Fruit fly (Drosophila melanogaster) whole organism, embryonic: ENCODE results near the gene CG34303.

ENCODE experiments used
- Aef1 ChIP-seq: fragments of 200-800 bp; sonication (Bioruptor generic); IDR thresholded peaks from 3 replicates; pipeline ENCODE4 v1.3.6; 2022; ENCODE audit warnings: missing biosample characterization, missing genetic modification characterization
- Awh ChIP-seq: fragments of 200-800 bp; sonication (Bioruptor generic); IDR thresholded peaks from 2 replicates; pipeline ENCODE4, ENCODE4 v1.3.6; 2022; ENCODE audit warnings: missing biosample characterization, missing genetic modification characterization
- BEAF-32 ChIP-seq: fragments of 200-800 bp; sonication (Bioruptor generic); optimal IDR thresholded peaks from 3 replicates; lab custom pipeline; 2017; ENCODE audit warnings: missing biosample characterization, missing genetic modification characterization, mild to moderate bottlenecking, moderate library complexity, missing genetic modification reagents
- CG10543 ChIP-seq: fragments of 200-800 bp; sonication (Bioruptor generic); optimal IDR thresholded peaks from 3 replicates; lab custom pipeline; 2017; ENCODE audit warnings: missing biosample characterization, mild to moderate bottlenecking, missing genetic modification characterization, moderate library complexity
- CG14860 ChIP-seq: fragments of 200-800 bp; sonication (Bioruptor generic); IDR thresholded peaks from 3 replicates; pipeline ENCODE4 v1.3.6; 2022; ENCODE audit warnings: missing biosample characterization, missing genetic modification characterization; ENCODE audit not compliant: partially characterized antibody
- CG15073 ChIP-seq: fragments of 200-800 bp; sonication (Bioruptor generic); optimal IDR thresholded peaks from 2 replicates; lab custom pipeline; 2016; ENCODE audit warnings: missing biosample characterization, missing genetic modification characterization
- CG15601 ChIP-seq: fragments of 200-800 bp; sonication (Bioruptor generic); optimal IDR thresholded peaks from 3 replicates; lab custom pipeline; 2019; ENCODE audit warnings: missing biosample characterization, mild to moderate bottlenecking, missing genetic modification characterization, moderate library complexity
- CG15696 ChIP-seq: fragments of 200-800 bp; sonication (Bioruptor generic); optimal IDR thresholded peaks from 2 replicates; lab custom pipeline; 2019; ENCODE audit warnings: missing biosample characterization, mild to moderate bottlenecking, missing genetic modification characterization, moderate library complexity
- CG17568 ChIP-seq: fragments of 200-800 bp; sonication (Bioruptor generic); optimal IDR thresholded peaks from 2 replicates; lab custom pipeline; 2018; ENCODE audit warnings: missing biosample characterization, mild to moderate bottlenecking, missing genetic modification characterization, moderate library complexity
- CG2202 ChIP-seq: fragments of 200-800 bp; sonication (Bioruptor generic); optimal IDR thresholded peaks from 2 replicates; lab custom pipeline; 2018; ENCODE audit warnings: missing biosample characterization, mild to moderate bottlenecking, missing genetic modification characterization
- CG2889 ChIP-seq: fragments of 200-800 bp; sonication (Bioruptor generic); IDR thresholded peaks from 3 replicates; pipeline ENCODE4 v1.3.6; 2022; ENCODE audit warnings: missing biosample characterization, missing genetic modification characterization
- CG33213 ChIP-seq: fragments of 200-800 bp; sonication (Bioruptor generic); optimal IDR thresholded peaks from 3 replicates; lab custom pipeline; 2016; ENCODE audit warnings: missing biosample characterization, missing genetic modification characterization
- CG3407 ChIP-seq: fragments of 200-800 bp; sonication (Bioruptor generic); optimal IDR thresholded peaks from 2 replicates; lab custom pipeline; 2018; ENCODE audit warnings: missing biosample characterization, mild to moderate bottlenecking, missing genetic modification characterization
- CG5180 ChIP-seq: fragments of 200-800 bp; sonication (Bioruptor generic); optimal IDR thresholded peaks from 3 replicates; lab custom pipeline; 2017; ENCODE audit warnings: missing biosample characterization, missing genetic modification characterization, mild to moderate bottlenecking, moderate library complexity, missing genetic modification reagents
- CG7556 ChIP-seq: fragments of 200-800 bp; sonication (Bioruptor generic); optimal IDR thresholded peaks from 2 replicates; lab custom pipeline; 2017; ENCODE audit warnings: missing biosample characterization, mild to moderate bottlenecking, missing genetic modification characterization
- CG9437 ChIP-seq: fragments of 200-800 bp; sonication (Bioruptor generic); optimal IDR thresholded peaks from 2 replicates; lab custom pipeline; 2018; ENCODE audit warnings: missing biosample characterization, mild to moderate bottlenecking, missing genetic modification characterization
- Chrac-16 ChIP-seq: fragments of 200-800 bp; sonication (Bioruptor generic); optimal IDR thresholded peaks from 3 replicates; lab custom pipeline; 2016; ENCODE audit warnings: missing biosample characterization, missing genetic modification characterization
- GATAe ChIP-seq: fragments of 200-800 bp; sonication (Bioruptor generic); conservative IDR thresholded peaks from 2 replicates; pipeline ENCODE4 v1.3.6; 2022; ENCODE audit warnings: missing biosample characterization, missing genetic modification characterization
- Gug ChIP-seq: fragments of 200-800 bp; sonication (Bioruptor generic); IDR thresholded peaks from 4 replicates; pipeline ENCODE4 v1.3.6; 2022; ENCODE audit warnings: missing biosample characterization, missing genetic modification characterization
- H15 ChIP-seq: fragments of 200-800 bp; sonication (Bioruptor generic); IDR thresholded peaks from 3 replicates; pipeline ENCODE4 v1.3.6; 2022; ENCODE audit warnings: missing biosample characterization, missing genetic modification characterization
- H2.0 ChIP-seq: fragments of 200-800 bp; sonication (Bioruptor generic); IDR thresholded peaks from 2 replicates; pipeline ENCODE4 v1.3.6; 2022; ENCODE audit warnings: missing biosample characterization, missing genetic modification characterization
- Hr51 ChIP-seq, 2 experiments: fragments of 200-800 bp; sonication (Bioruptor generic); optimal IDR thresholded peaks; 2 replicates in 1 of 2; 3 replicates in 1 of 2; lab custom pipeline; 2016 to 2018; ENCODE audit warnings: missing biosample characterization in 2 of 2, missing genetic modification characterization in 2 of 2, mild to moderate bottlenecking in 1 of 2, moderate library complexity in 1 of 2
- Lpt ChIP-seq: fragments of >200 bp; optimal IDR thresholded peaks from 2 replicates; lab custom pipeline; 2018; ENCODE audit warnings: missing biosample characterization, missing genetic modification characterization
- Mad ChIP-seq: fragments of 200-800 bp; sonication (Bioruptor generic); optimal IDR thresholded peaks from 2 replicates; lab custom pipeline; 2016; ENCODE audit warnings: missing biosample characterization, missing genetic modification characterization
- Max ChIP-seq: fragments of 200-800 bp; sonication (Bioruptor generic); optimal IDR thresholded peaks from 2 replicates; lab custom pipeline; 2016; ENCODE audit warnings: missing biosample characterization, mild to moderate bottlenecking, missing genetic modification characterization
- NK7.1 ChIP-seq: fragments of 200-800 bp; sonication (Bioruptor generic); optimal IDR thresholded peaks from 3 replicates; lab custom pipeline; 2016; ENCODE audit warnings: missing biosample characterization, missing genetic modification characterization
- Oaz ChIP-seq: fragments of 200-800 bp; sonication (Bioruptor generic); IDR thresholded peaks from 2 replicates; pipeline ENCODE4 v1.3.6; 2022; ENCODE audit warnings: missing biosample characterization, missing genetic modification characterization
- PHDP ChIP-seq: fragments of 200-800 bp; sonication (Bioruptor generic); optimal IDR thresholded peaks from 3 replicates; lab custom pipeline; 2018; ENCODE audit warnings: missing biosample characterization, mild to moderate bottlenecking, missing genetic modification characterization, moderate library complexity
- Sin3A ChIP-seq: fragments of >200 bp; optimal IDR thresholded peaks from 2 replicates; lab custom pipeline; 2018
- cato ChIP-seq: fragments of 200-800 bp; sonication (Bioruptor generic); optimal IDR thresholded peaks from 2 replicates; lab custom pipeline; 2016; ENCODE audit warnings: missing biosample characterization, missing genetic modification characterization, borderline replicate concordance
- caup ChIP-seq: fragments of 200-800 bp; sonication (Bioruptor generic); optimal IDR thresholded peaks from 3 replicates; lab custom pipeline; 2017; ENCODE audit warnings: missing biosample characterization, mild to moderate bottlenecking, missing genetic modification characterization, moderate library complexity; ENCODE audit not compliant: severe bottlenecking
- chinmo ChIP-seq: fragments of 200-800 bp; sonication (Bioruptor generic); IDR thresholded peaks from 4 replicates; pipeline ENCODE4 v1.3.6; 2022; ENCODE audit warnings: missing biosample characterization, missing genetic modification characterization; ENCODE audit not compliant: partially characterized antibody
- chm ChIP-seq: fragments of 200-800 bp; sonication (Bioruptor generic); IDR thresholded peaks from 2 replicates; pipeline ENCODE4 v1.3.6; 2022; ENCODE audit warnings: missing biosample characterization, missing genetic modification characterization
- corto ChIP-seq: fragments of 200-800 bp; sonication (Bioruptor generic); optimal IDR thresholded peaks from 2 replicates; lab custom pipeline; 2016; ENCODE audit warnings: missing biosample characterization, mild to moderate bottlenecking, missing genetic modification characterization, moderate library complexity
- fd102C ChIP-seq: fragments of 200-800 bp; sonication (Bioruptor generic); optimal IDR thresholded peaks from 2 replicates; lab custom pipeline; 2018; ENCODE audit warnings: missing biosample characterization, mild to moderate bottlenecking, missing genetic modification characterization, moderate library complexity
- fu2 ChIP-seq: fragments of 200-800 bp; sonication (Bioruptor generic); optimal IDR thresholded peaks from 2 replicates; lab custom pipeline; 2016; ENCODE audit warnings: missing biosample characterization, missing genetic modification characterization
- gcm ChIP-seq: fragments of 200-800 bp; sonication (Bioruptor generic); optimal IDR thresholded peaks from 2 replicates; lab custom pipeline; 2019; ENCODE audit warnings: missing biosample characterization, mild to moderate bottlenecking, missing genetic modification characterization, moderate library complexity
- grau ChIP-seq: fragments of 200-800 bp; optimal IDR thresholded peaks from 3 replicates; lab custom pipeline; 2019; ENCODE audit warnings: missing biosample characterization, mild to moderate bottlenecking, missing genetic modification characterization, moderate library complexity
- hth ChIP-seq: fragments of >200 bp; optimal IDR thresholded peaks from 2 replicates; lab custom pipeline; 2017; ENCODE audit warnings: inconsistent platforms
- insv ChIP-seq, 2 experiments: fragments of 200-800 bp; sonication (Bioruptor generic); optimal IDR thresholded peaks; 3 replicates each; lab custom pipeline; 2016 to 2018; ENCODE audit warnings: missing biosample characterization in 2 of 2, missing genetic modification characterization in 2 of 2
- jing ChIP-seq: fragments of 200-800 bp; sonication (Bioruptor generic); optimal IDR thresholded peaks from 2 replicates; lab custom pipeline; 2018; ENCODE audit warnings: missing biosample characterization, mild to moderate bottlenecking, missing genetic modification characterization
- kah ChIP-seq: fragments of 200-800 bp; sonication (Bioruptor generic); optimal IDR thresholded peaks from 2 replicates; lab custom pipeline; 2018; ENCODE audit warnings: missing biosample characterization, mild to moderate bottlenecking, missing genetic modification characterization
- klu ChIP-seq: fragments of 200-800 bp; sonication (Bioruptor generic); IDR thresholded peaks from 2 replicates; pipeline ENCODE4 v1.3.6; 2022; ENCODE audit warnings: missing biosample characterization, missing genetic modification characterization
- kni ChIP-seq: fragments of 200-800 bp; sonication (Bioruptor generic); optimal IDR thresholded peaks from 3 replicates; lab custom pipeline; 2017; ENCODE audit warnings: mild to moderate bottlenecking, missing biosample characterization, missing genetic modification reagents, missing genetic modification characterization
- onecut ChIP-seq: fragments of 200-800 bp; sonication (Bioruptor generic); IDR thresholded peaks from 2 replicates; pipeline ENCODE4 v1.3.6; 2022; ENCODE audit warnings: missing biosample characterization, missing genetic modification characterization
- otp ChIP-seq: fragments of 200-800 bp; sonication (Bioruptor generic); IDR thresholded peaks from 3 replicates; pipeline ENCODE4, ENCODE4 v1.3.6; 2022; ENCODE audit warnings: missing biosample characterization, missing genetic modification characterization
- shn ChIP-seq: fragments of 200-800 bp; sonication (Bioruptor generic); optimal IDR thresholded peaks from 3 replicates; lab custom pipeline; 2016; ENCODE audit warnings: missing biosample characterization, missing genetic modification characterization
- sim ChIP-seq: fragments of 200-800 bp; sonication (Bioruptor generic); IDR thresholded peaks from 2 replicates; pipeline ENCODE4 v1.3.6; 2022; ENCODE audit warnings: missing biosample characterization, missing genetic modification characterization
- sob ChIP-seq: fragments of 200-800 bp; sonication (Bioruptor generic); IDR thresholded peaks from 2 replicates; pipeline ENCODE4 v1.3.6; 2022; ENCODE audit warnings: missing biosample characterization, missing genetic modification characterization
- tin ChIP-seq: fragments of 200-800 bp; sonication (Bioruptor generic); optimal IDR thresholded peaks from 3 replicates; lab custom pipeline; 2016; ENCODE audit warnings: missing biosample characterization, missing genetic modification characterization
- trh ChIP-seq: fragments of 200-800 bp; sonication (Bioruptor generic); optimal IDR thresholded peaks from 2 replicates; lab custom pipeline; 2016; ENCODE audit warnings: missing biosample characterization, missing genetic modification characterization
- yki ChIP-seq: fragments of >200 bp; optimal IDR thresholded peaks from 3 replicates; lab custom pipeline; 2018

The CG34303 gene

dm6 chr3R:10161163-10161562 lies 9.5 kb upstream of the CG34303 start, which contains the start of gene CG6254 (continued):
- TF ChIP-seq CG15696: peak; percentile 23
- TF ChIP-seq CG33213 (GFP tag; lab: Kevin White, UChicago): peak; percentile 40
- peak; percentile 12 for TF ChIP-seq fu2
- TF ChIP-seq Oaz (GFP tag; lab: Robert Waterston, UW): no peak
- TF ChIP-seq H2.0 (GFP tag; lab: Robert Waterston, UW): no peak
- peak; percentile 47 for TF ChIP-seq tin (GFP tag; lab: Kevin White, UChicago)
- no peak for TF ChIP-seq corto (GFP tag; lab: Kevin White, UChicago)
- no peak for TF ChIP-seq H15 (GFP tag; lab: Robert Waterston, UW)
- TF ChIP-seq chinmo (GFP tag; lab: Robert Waterston, UW): no peak
- no peak for TF ChIP-seq jing
- TF ChIP-seq CG15601: no peak
- no peak for TF ChIP-seq fd102C (GFP tag; lab: Kevin White, UChicago)
- no peak for TF ChIP-seq Mad (GFP tag; lab: Kevin White, UChicago)
- 0 out of 3 replicates have a peak, but pooled peaks have one; percentile 19 for TF ChIP-seq Aef1 (GFP tag; lab: Robert Waterston, UW)
- no peak for TF ChIP-seq sim (GFP tag; lab: Robert Waterston, UW)
- no peak for TF ChIP-seq Sin3A (lab: Kevin White, UChicago)
- peak; percentile 17 for TF ChIP-seq shn (GFP tag; lab: Kevin White, UChicago)
- TF ChIP-seq cato (GFP tag; lab: Kevin White, UChicago): no peak
- no peak for TF ChIP-seq chm
- TF ChIP-seq Hr51 (GFP tag; optimal IDR thresholded peaks at IDR 0.05; lab: Kevin White, UChicago): peak in 1 of 2 experiments; percentile 9
- no peak for TF ChIP-seq Lpt (GFP tag; lab: Kevin White, UChicago)
- TF ChIP-seq insv (GFP tag; optimal IDR thresholded peaks at IDR 0.05; lab: Kevin White, UChicago): no peak
- no peak for TF ChIP-seq CG5180 (GFP tag; lab: Kevin White, UChicago)
- no peak for TF ChIP-seq CG10543 (GFP tag; lab: Kevin White, UChicago)
- TF ChIP-seq trh: no peak
- TF ChIP-seq yki (lab: Kevin White, UChicago): no peak
- TF ChIP-seq CG7556: no peak
- TF ChIP-seq PHDP (tag; lab: Kevin White, UChicago): no peak
- TF ChIP-seq Max: no peak
- no peak for TF ChIP-seq onecut (GFP tag; lab: Robert Waterston, UW)
- TF ChIP-seq GATAe: no peak
- peak; percentile 63 for TF ChIP-seq sob (GFP tag; lab: Robert Waterston, UW)
- TF ChIP-seq otp (GFP tag; lab: Robert Waterston, UW): no peak
- no peak for TF ChIP-seq CG2202 (tag; lab: Kevin White, UChicago)
- TF ChIP-seq CG15073 (GFP tag; lab: Kevin White, UChicago): no peak
- TF ChIP-seq Awh (GFP tag; lab: Robert Waterston, UW): no peak
- TF ChIP-seq gcm: no peak
- no peak for TF ChIP-seq klu
- TF ChIP-seq CG14860 (GFP tag; lab: Robert Waterston, UW): no peak
- no peak for TF ChIP-seq CG9437 (GFP tag; lab: Kevin White, UChicago)
- TF ChIP-seq caup (GFP tag; lab: Kevin White, UChicago): no peak
- TF ChIP-seq Chrac-16 (GFP tag; lab: Kevin White, UChicago): peak; percentile 34
- no peak for TF ChIP-seq CG2889 (GFP tag; lab: Robert Waterston, UW)
- TF ChIP-seq CG17568 (GFP tag; lab: Kevin White, UChicago): no peak
- no peak for TF ChIP-seq hth (lab: Kevin White, UChicago)
- TF ChIP-seq CG3407: no peak
- peak; percentile 27 for TF ChIP-seq BEAF-32 (GFP tag; lab: Kevin White, UChicago)
- peak; percentile 10 for TF ChIP-seq NK7.1 (GFP tag; lab: Kevin White, UChicago)
- no peak for TF ChIP-seq kah (GFP tag; lab: Kevin White, UChicago)
- TF ChIP-seq kni: no peak
- no peak for TF ChIP-seq grau (tag; lab: Kevin White, UChicago)
- peak; percentile 35; the same call in 1 of the 4 replicates for TF ChIP-seq Gug
